Fruit fly (Drosophila melanogaster): ENCODE results near the gene Nufip.

Nufip gene

dm6 chr3L:18795056-18795841 lies 47.1 kb upstream of the Nufip start (continued):
- no peak for TF ChIP-seq prd (optimal IDR thresholded peaks at IDR 0.05)
- TF ChIP-seq prd (GFP tag; IDR thresholded peaks at IDR 0.05): no peak
- no peak for TF ChIP-seq CG2202 (tag; optimal IDR thresholded peaks at IDR 0.05)
- TF ChIP-seq hbn (GFP tag; IDR thresholded peaks at IDR 0.05; ENCODE audit: partially characterized antibody): no peak
- peak; percentile 52 for TF ChIP-seq Asciz (GFP tag; optimal IDR thresholded peaks at IDR 0.05)
- TF ChIP-seq vnd (GFP tag; IDR thresholded peaks at IDR 0.05; ENCODE audit: partially characterized antibody): no peak
- TF ChIP-seq CG32532 (GFP tag; IDR thresholded peaks at IDR 0.05): no peak
- TF ChIP-seq ham (GFP tag; IDR thresholded peaks at IDR 0.05): no peak
- TF ChIP-seq tna (GFP tag; IDR thresholded peaks at IDR 0.05; ENCODE audit: partially characterized antibody): no peak
- peak; percentile 29 for TF ChIP-seq CG8388 (GFP tag; optimal IDR thresholded peaks at IDR 0.05)
- peak; percentile 8 for TF ChIP-seq Abd-B (GFP tag; optimal IDR thresholded peaks at IDR 0.05)
- TF ChIP-seq insv (GFP tag; optimal IDR thresholded peaks at IDR 0.05): no peak
- peak; percentile 61 for TF ChIP-seq CG7556 (GFP tag; optimal IDR thresholded peaks at IDR 0.05)
- TF ChIP-seq az2 (GFP tag; optimal IDR thresholded peaks at IDR 0.05): peak; percentile 11
- peak; percentile 24 for TF ChIP-seq gcm (GFP tag; optimal IDR thresholded peaks at IDR 0.05)
- no peak for TF ChIP-seq CG18011 (GFP tag; optimal IDR thresholded peaks at IDR 0.05)
- TF ChIP-seq hth (optimal IDR thresholded peaks at IDR 0.05): no peak
- peak; percentile 21; the same call in 1 of the 2 replicates for TF ChIP-seq vvl (GFP tag; IDR thresholded peaks at IDR 0.05)
- no peak for TF ChIP-seq Tbp (GFP tag; optimal IDR thresholded peaks at IDR 0.05)
- TF ChIP-seq ewg (GFP tag; optimal IDR thresholded peaks at IDR 0.05): peak; percentile 13
- TF ChIP-seq CG17568 (GFP tag; optimal IDR thresholded peaks at IDR 0.05): no peak
- peak in 1 of 3 experiments; percentile 11 for TF ChIP-seq lola (GFP tag; optimal IDR thresholded peaks at IDR 0.05)
- no peak for TF ChIP-seq peb (GFP tag; IDR thresholded peaks at IDR 0.05)
- peak; percentile 46 for TF ChIP-seq CG17385 (GFP tag; optimal IDR thresholded peaks at IDR 0.05)
- no peak for TF ChIP-seq CG7271 (tag; optimal IDR thresholded peaks at IDR 0.05)
- TF ChIP-seq CG31441 (GFP tag; IDR thresholded peaks at IDR 0.05): peak; percentile 56
- TF ChIP-seq grau (tag; optimal IDR thresholded peaks at IDR 0.05): peak; percentile 18
- TF ChIP-seq ara (GFP tag; IDR thresholded peaks at IDR 0.05): no peak
- TF ChIP-seq H15 (GFP tag; IDR thresholded peaks at IDR 0.05): no peak
- TF ChIP-seq Opbp (GFP tag; IDR thresholded peaks at IDR 0.05; ENCODE audit: partially characterized antibody): no peak
- no peak for TF ChIP-seq nerfin-1 (tag; optimal IDR thresholded peaks at IDR 0.05)
- TF ChIP-seq chif (GFP tag; optimal IDR thresholded peaks at IDR 0.05): peak in 1 of 2 experiments; percentile 12
- TF ChIP-seq CG4854 (GFP tag; optimal IDR thresholded peaks at IDR 0.05): no peak
- TF ChIP-seq CG17186 (GFP tag; optimal IDR thresholded peaks at IDR 0.05): no peak
- peak; percentile 37 for TF ChIP-seq CG9727 (GFP tag; optimal IDR thresholded peaks at IDR 0.05)
- TF ChIP-seq CG10366 (GFP tag; IDR thresholded peaks at IDR 0.05): no peak
- TF ChIP-seq CG10209 (GFP tag; optimal IDR thresholded peaks at IDR 0.05): peak; percentile 15
- no peak for TF ChIP-seq pan (optimal IDR thresholded peaks at IDR 0.05)
- TF ChIP-seq pan (GFP tag; optimal IDR thresholded peaks at IDR 0.05 in 1 of 2, IDR thresholded peaks at IDR 0.05 in 1 of 2): no peak
- peak; percentile 59 for TF ChIP-seq gem (tag; optimal IDR thresholded peaks at IDR 0.05)
- no peak for TF ChIP-seq repo (GFP tag; optimal IDR thresholded peaks at IDR 0.05)
- TF ChIP-seq eyg (GFP tag; optimal IDR thresholded peaks at IDR 0.05): no peak
- TF ChIP-seq CG12942 (GFP tag; optimal IDR thresholded peaks at IDR 0.05): no peak
- TF ChIP-seq bsh (GFP tag; optimal IDR thresholded peaks at IDR 0.05): no peak
- peak; percentile 21 for TF ChIP-seq CG10267 (tag; optimal IDR thresholded peaks at IDR 0.05)
- no peak for TF ChIP-seq CG14860 (GFP tag; IDR thresholded peaks at IDR 0.05; ENCODE audit: partially characterized antibody)
- TF ChIP-seq Hr51 (GFP tag; optimal IDR thresholded peaks at IDR 0.05): peak in 1 of 2 experiments; percentile 72
- no peak for TF ChIP-seq ranshi (GFP tag; IDR thresholded peaks at IDR 0.05)
- no peak for TF ChIP-seq pita (GFP tag; optimal IDR thresholded peaks at IDR 0.05)

All from whole organism, embryonic.